Worm (Caenorhabditis elegans) whole organism, mixed stage, embryonic: ENCODE results near the gene C40A11.2.

ENCODE experiments used
- ces-1 ChIP-seq: fragments of 150-350 bp; optimal IDR thresholded peaks from 2 replicates; lab custom pipeline; 2014; ENCODE audit warnings: missing biosample characterization, missing genetic modification reagents, missing genetic modification characterization
- drap-1 ChIP-seq: fragments of 200-800 bp; sonication (Bioruptor generic); optimal IDR thresholded peaks from 3 replicates; lab custom pipeline; 2018; ENCODE audit warnings: mild to moderate bottlenecking, missing genetic modification characterization, missing compliant biosample characterization
- elt-1 ChIP-seq: sonication (generic microtip); optimal IDR thresholded peaks from 2 replicates; lab custom pipeline; 2017; ENCODE audit warnings: missing genetic modification characterization, mild to moderate bottlenecking, missing compliant biosample characterization, antibody characterized with exemption, moderate library complexity, borderline replicate concordance; ENCODE audit not compliant: insufficient read depth
- elt-3 ChIP-seq: fragments of 150-350 bp; optimal IDR thresholded peaks from 2 replicates; lab custom pipeline; 2014; ENCODE audit warnings: missing biosample characterization, missing genetic modification characterization
- mep-1 ChIP-seq: fragments of 150-350 bp; optimal IDR thresholded peaks from 2 replicates; lab custom pipeline; 2017; ENCODE audit warnings: missing biosample characterization, missing genetic modification reagents, missing genetic modification characterization, inconsistent platforms
- nhr-12 ChIP-seq: fragments of 150-350 bp; optimal IDR thresholded peaks from 2 replicates; lab custom pipeline; 2014; ENCODE audit warnings: missing biosample characterization, missing genetic modification characterization
- nhr-237 ChIP-seq: fragments of 150-350 bp; optimal IDR thresholded peaks from 2 replicates; lab custom pipeline; 2014; ENCODE audit warnings: missing biosample characterization, missing genetic modification characterization
- nhr-28 ChIP-seq: fragments of 150-350 bp; optimal IDR thresholded peaks from 2 replicates; lab custom pipeline; 2014; ENCODE audit warnings: missing biosample characterization, missing genetic modification characterization
- nhr-76 ChIP-seq: sonication (generic microtip); optimal IDR thresholded peaks from 2 replicates; lab custom pipeline; 2017; ENCODE audit warnings: missing biosample characterization, missing genetic modification characterization
- unc-62 ChIP-seq: fragments of 150-350 bp; optimal IDR thresholded peaks from 2 replicates; lab custom pipeline; 2014; ENCODE audit warnings: missing biosample characterization, missing genetic modification reagents, missing genetic modification characterization
- ztf-11 ChIP-seq: fragments of 150-350 bp; optimal IDR thresholded peaks from 2 replicates; lab custom pipeline; 2014; ENCODE audit warnings: missing biosample characterization, missing genetic modification characterization

- no peak for TF ChIP-seq nhr-12 (tag; lab: Kevin White, UChicago)
- TF ChIP-seq nhr-28 (tag; lab: Kevin White, UChicago) = no peak
- no peak for TF ChIP-seq ztf-11 (tag; lab: Kevin White, UChicago)
- TF ChIP-seq unc-62 (GFP tag; lab: Kevin White, UChicago) = no peak
- no peak for TF ChIP-seq ces-1
- no peak for TF ChIP-seq elt-1 (tag; lab: Kevin White, UChicago)
- no peak for TF ChIP-seq nhr-237
- no peak for TF ChIP-seq nhr-76 (tag; lab: Kevin White, UChicago)
- no peak for TF ChIP-seq mep-1
- TF ChIP-seq elt-3 = no peak
- TF ChIP-seq drap-1 (GFP tag; lab: Kevin White, UChicago) = no peak
Measured at ce11 chrII:2122762-2123161, 24.0 kb upstream of the C40A11.2 start.
